Worm (Caenorhabditis elegans) whole organism, mixed stage, embryonic: Measurements from ENCODE around the gene C14F11.7.

ENCODE experiments used
- blmp-1 ChIP-seq: fragments of 150-350 bp; optimal IDR thresholded peaks from 2 replicates; lab custom pipeline; 2014; ENCODE audit warnings: missing biosample characterization, missing genetic modification characterization
- mab-5 ChIP-seq: fragments of 150-350 bp; optimal IDR thresholded peaks from 2 replicates; lab custom pipeline; 2014; ENCODE audit warnings: missing biosample characterization, missing genetic modification characterization
- nhr-237 ChIP-seq: fragments of 150-350 bp; optimal IDR thresholded peaks from 2 replicates; lab custom pipeline; 2014; ENCODE audit warnings: missing biosample characterization, missing genetic modification characterization
- pha-4 ChIP-seq: fragments of 150-350 bp; optimal IDR thresholded peaks from 2 replicates; lab custom pipeline; 2018; ENCODE audit warnings: missing biosample characterization, missing genetic modification reagents, missing genetic modification characterization
- ztf-11 ChIP-seq: fragments of 150-350 bp; optimal IDR thresholded peaks from 2 replicates; lab custom pipeline; 2014; ENCODE audit warnings: missing biosample characterization, missing genetic modification characterization

C14F11.7 gene

ce11 chrX:6159562-6159961 lies 48.8 kb downstream of the C14F11.7 start:
- TF ChIP-seq pha-4 (tag; lab: Kevin White, UChicago) (no peak), mab-5 (tag; lab: Kevin White, UChicago) (no peak), ztf-11 (tag; lab: Kevin White, UChicago) (no peak), nhr-237 (tag; lab: Kevin White, UChicago) (no peak), blmp-1 (tag; lab: Kevin White, UChicago) (no peak)
